Fruit fly (Drosophila melanogaster) whole organism, wandering third instar larva: ENCODE results near the gene CG5245.

Source experiments
- CG9705 ChIP-seq: fragments of 200-800 bp; sonication (Bioruptor generic); optimal IDR thresholded peaks from 2 replicates; lab custom pipeline; 2018; ENCODE audit warnings: missing biosample characterization, mild to moderate bottlenecking, missing genetic modification characterization
- Dfd ChIP-seq: fragments of >200 bp; optimal IDR thresholded peaks from 2 replicates; lab custom pipeline; 2017; ENCODE audit warnings: missing biosample characterization, missing genetic modification characterization
- Dif ChIP-seq: fragments of 200-275, 200-300 bp; sonication (Bioruptor generic); optimal IDR thresholded peaks from 2 replicates; lab custom pipeline; 2018; ENCODE audit warnings: missing biosample characterization, missing genetic modification characterization; ENCODE audit not compliant: partially characterized antibody
- Jra ChIP-seq: sonication (Bioruptor generic); optimal IDR thresholded peaks from 2 replicates; lab custom pipeline; 2016; ENCODE audit warnings: missing biosample characterization, missing genetic modification characterization
- br ChIP-seq: fragments of 200-800 bp; sonication (Bioruptor generic); optimal IDR thresholded peaks from 2 replicates; lab custom pipeline; 2016; ENCODE audit warnings: missing biosample characterization, missing genetic modification characterization
- h ChIP-seq: fragments of 200-800 bp; sonication (Bioruptor generic); optimal IDR thresholded peaks from 3 replicates; lab custom pipeline; 2016; ENCODE audit warnings: missing biosample characterization, mild to moderate bottlenecking, missing genetic modification characterization
- lola ChIP-seq: fragments of >200 bp; optimal IDR thresholded peaks from 2 replicates; lab custom pipeline; 2017; ENCODE audit warnings: missing biosample characterization, missing genetic modification characterization
- pan ChIP-seq: fragments of >200 bp; optimal IDR thresholded peaks from 2 replicates; lab custom pipeline; 2017
- rgr ChIP-seq: fragments of 200-800 bp; sonication (Bioruptor generic); optimal IDR thresholded peaks from 3 replicates; lab custom pipeline; 2016; ENCODE audit warnings: missing biosample characterization, mild to moderate bottlenecking, missing genetic modification characterization
- sage ChIP-seq: fragments of 200-800 bp; sonication (Bioruptor generic); optimal IDR thresholded peaks from 2 replicates; lab custom pipeline; 2016; ENCODE audit warnings: missing biosample characterization, mild to moderate bottlenecking, missing genetic modification characterization
- usp ChIP-seq: fragments of >200 bp; optimal IDR thresholded peaks from 2 replicates; lab custom pipeline; 2017; ENCODE audit warnings: missing biosample characterization, missing genetic modification characterization

dm6 chr3R:12411449-12411848 lies 17.9 kb upstream of the CG5245 start:
- no peak for TF ChIP-seq lola
- TF ChIP-seq Dif (GFP tag; lab: Kevin White, UChicago) = no peak
- no peak for TF ChIP-seq h (GFP tag; lab: Kevin White, UChicago)
- no peak for TF ChIP-seq Jra (GFP tag; lab: Kevin White, UChicago)
- no peak for TF ChIP-seq Dfd (GFP tag; lab: Kevin White, UChicago)
- no peak for TF ChIP-seq CG9705 (GFP tag; lab: Kevin White, UChicago)
- no peak for TF ChIP-seq usp
- TF ChIP-seq sage (GFP tag; lab: Kevin White, UChicago) = no peak
- TF ChIP-seq pan (lab: Kevin White, UChicago) = no peak
- TF ChIP-seq rgr = no peak
- no peak for TF ChIP-seq br (GFP tag; lab: Kevin White, UChicago)
